Worm (Caenorhabditis elegans) whole organism, L4 larva: Measurements from ENCODE around the gene sgt-1.

Experiments
- F37D6.2 ChIP-seq: sonication (generic microtip); optimal IDR thresholded peaks from 2 replicates; lab custom pipeline; 2016; ENCODE audit warnings: mild to moderate bottlenecking, missing genetic modification characterization, missing compliant biosample characterization
- F49E8.2 ChIP-seq: sonication (generic microtip); optimal IDR thresholded peaks from 2 replicates; lab custom pipeline; 2016; ENCODE audit warnings: missing compliant biosample characterization, mild to moderate bottlenecking, missing genetic modification characterization, borderline replicate concordance
- R02D3.7 ChIP-seq: fragments of 150-350 bp; sonication (generic microtip); optimal IDR thresholded peaks from 3 replicates; lab custom pipeline; 2014; ENCODE audit warnings: missing biosample characterization, missing genetic modification characterization
- T26A8.4 ChIP-seq: fragments of 200-800 bp; sonication (Bioruptor generic); IDR thresholded peaks from 2 replicates; pipeline ENCODE4 v1.3.6; 2022; ENCODE audit warnings: missing genetic modification characterization, missing compliant biosample characterization
- Y48G9A.11 ChIP-seq: fragments of 200-800 bp; sonication (Bioruptor generic); IDR thresholded peaks from 2 replicates; pipeline ENCODE4 v1.3.6; 2022; ENCODE audit warnings: missing genetic modification reagents, missing genetic modification characterization, missing compliant biosample characterization
- Y5F2A.4 ChIP-seq: fragments of 200-800 bp; sonication (Bioruptor generic); optimal IDR thresholded peaks from 2 replicates; lab custom pipeline; 2018; ENCODE audit warnings: mild to moderate bottlenecking, missing genetic modification characterization, missing compliant biosample characterization
- ZK337.2 ChIP-seq: fragments of 200-800 bp; sonication (Bioruptor generic); IDR thresholded peaks from 2 replicates; pipeline ENCODE4 v1.3.6; 2022; ENCODE audit warnings: missing genetic modification reagents, missing genetic modification characterization, missing compliant biosample characterization
- ZK546.5 ChIP-seq, 2 experiments: sonication (generic microtip); optimal IDR thresholded peaks; 2 replicates each; lab custom pipeline; 2017; ENCODE audit warnings: missing biosample characterization in 2 of 2, missing genetic modification characterization in 2 of 2
- aha-1 ChIP-seq: fragments of 150-350 bp; peaks from one replicate; lab custom pipeline; 2014; ENCODE audit warnings: missing biosample characterization, missing genetic modification characterization
- ama-1 ChIP-seq: fragments of 150-350 bp; optimal IDR thresholded peaks from 2 replicates; lab custom pipeline; 2014; ENCODE audit warnings: inconsistent platforms, mixed read lengths
- ceh-28 ChIP-seq: fragments of 150-350 bp; optimal IDR thresholded peaks from 2 replicates; lab custom pipeline; 2014; ENCODE audit warnings: missing biosample characterization, missing genetic modification reagents, missing genetic modification characterization
- daf-16 ChIP-seq, 3 experiments: sonication (generic microtip); optimal IDR thresholded peaks; 2 replicates each; lab custom pipeline; 2016 to 2017; ENCODE audit warnings: missing genetic modification characterization in 3 of 3, missing genetic modification reagents in 3 of 3, mild to moderate bottlenecking in 2 of 3, missing compliant biosample characterization in 2 of 3, missing biosample characterization in 1 of 3, moderate library complexity in 1 of 3
- daf-19 ChIP-seq: fragments of 200-800 bp; sonication (Bioruptor generic); conservative IDR thresholded peaks from 2 replicates; pipeline ENCODE4 v1.3.6; 2022; ENCODE audit warnings: missing genetic modification characterization, missing compliant biosample characterization
- dmd-9 ChIP-seq: fragments of 200-800 bp; sonication (Bioruptor generic); IDR thresholded peaks from 2 replicates; pipeline ENCODE4 v1.3.6; 2022; ENCODE audit warnings: missing genetic modification reagents, missing genetic modification characterization, missing compliant biosample characterization
- duxl-1 ChIP-seq: sonication (generic microtip); optimal IDR thresholded peaks from 2 replicates; lab custom pipeline; 2016; ENCODE audit warnings: mild to moderate bottlenecking, missing genetic modification characterization, moderate library complexity, missing compliant biosample characterization; ENCODE audit not compliant: poor library complexity
- dve-1 ChIP-seq: sonication (generic microtip); optimal IDR thresholded peaks from 2 replicates; lab custom pipeline; 2017; ENCODE audit warnings: antibody characterized with exemption, mild to moderate bottlenecking, missing genetic modification characterization, missing compliant biosample characterization; ENCODE audit not compliant: insufficient read depth
- egl-43 ChIP-seq: fragments of 200-800 bp; sonication (Bioruptor generic); IDR thresholded peaks from 2 replicates; pipeline ENCODE4 v1.3.6; 2022; ENCODE audit warnings: missing genetic modification reagents, missing genetic modification characterization, missing compliant biosample characterization
- fkh-10 ChIP-seq: fragments of 150-350 bp; optimal IDR thresholded peaks from 2 replicates; lab custom pipeline; 2014; ENCODE audit warnings: missing biosample characterization, missing genetic modification reagents, missing genetic modification characterization
- fos-1 ChIP-seq: fragments of 150-350 bp; optimal IDR thresholded peaks from 2 replicates; lab custom pipeline; 2014; ENCODE audit warnings: missing biosample characterization, missing genetic modification characterization
- gei-8 ChIP-seq: fragments of 200-800 bp; sonication (Bioruptor generic); optimal IDR thresholded peaks from 2 replicates; lab custom pipeline; 2018; ENCODE audit warnings: mild to moderate bottlenecking, missing genetic modification characterization, missing compliant biosample characterization
- hlh-11 ChIP-seq: fragments of 200-800 bp; sonication (Bioruptor generic); optimal IDR thresholded peaks from 2 replicates; lab custom pipeline; 2018; ENCODE audit warnings: mild to moderate bottlenecking, missing genetic modification characterization, missing compliant biosample characterization
- hmg-1.1 ChIP-seq: fragments of 200-800 bp; sonication (Bioruptor generic); IDR thresholded peaks from 2 replicates; pipeline ENCODE4 v1.3.6; 2022; ENCODE audit warnings: missing genetic modification reagents, missing genetic modification characterization, missing compliant biosample characterization
- lim-7 ChIP-seq: fragments of 200-800 bp; sonication (Bioruptor generic); IDR thresholded peaks from 2 replicates; pipeline ENCODE4 v1.3.6; 2022; ENCODE audit warnings: missing genetic modification characterization, missing compliant biosample characterization
- lin-1 ChIP-seq: fragments of 200-800 bp; sonication (Bioruptor generic); IDR thresholded peaks from 2 replicates; pipeline ENCODE4 v1.3.6; 2022; ENCODE audit warnings: missing genetic modification reagents, missing genetic modification characterization, missing compliant biosample characterization
- lin-13 ChIP-seq: fragments of 150-350 bp; optimal IDR thresholded peaks from 2 replicates; lab custom pipeline; 2014; ENCODE audit warnings: missing biosample characterization, missing genetic modification reagents, missing genetic modification characterization
- lin-29 ChIP-seq: fragments of 200-800 bp; sonication (Bioruptor generic); IDR thresholded peaks from 2 replicates; pipeline ENCODE4 v1.3.6; 2022; ENCODE audit warnings: missing genetic modification reagents, missing genetic modification characterization, missing compliant biosample characterization
- lin-38 ChIP-seq: fragments of 200-800 bp; sonication (Bioruptor generic); IDR thresholded peaks from 2 replicates; pipeline ENCODE4 v1.3.6; 2022; ENCODE audit warnings: missing genetic modification reagents, missing genetic modification characterization, missing compliant biosample characterization
- lsy-2 ChIP-seq, 2 experiments: fragments of 150-350 bp in 1 of 2; sonication (generic microtip) in 1 of 2; optimal IDR thresholded peaks; 2 replicates each; lab custom pipeline; 2014 to 2017; ENCODE audit warnings: missing biosample characterization in 2 of 2, missing genetic modification characterization in 2 of 2
- madf-9 ChIP-seq: fragments of 200-800 bp; sonication (Bioruptor generic); conservative IDR thresholded peaks from 2 replicates; pipeline ENCODE4 v1.3.6; 2022; ENCODE audit warnings: missing genetic modification reagents, missing genetic modification characterization, missing compliant biosample characterization
- mes-2 ChIP-seq: sonication (generic microtip); optimal IDR thresholded peaks from 2 replicates; lab custom pipeline; 2016; ENCODE audit warnings: missing genotype, mild to moderate bottlenecking, missing genetic modification characterization, missing compliant biosample characterization; ENCODE audit not compliant: poor library complexity, severe bottlenecking
- mxl-2 ChIP-seq: fragments of 200-800 bp; sonication (Bioruptor generic); conservative IDR thresholded peaks from 2 replicates; pipeline ENCODE4 v1.3.6; 2022; ENCODE audit warnings: missing genetic modification reagents, missing genetic modification characterization, missing compliant biosample characterization
- nhr-11 ChIP-seq: fragments of 150-350 bp; optimal IDR thresholded peaks from 2 replicates; lab custom pipeline; 2014; ENCODE audit warnings: missing biosample characterization, missing genetic modification characterization
- nhr-28 ChIP-seq: fragments of 150-350 bp; optimal IDR thresholded peaks from 2 replicates; lab custom pipeline; 2014; ENCODE audit warnings: missing biosample characterization, missing genetic modification characterization
- nhr-48 ChIP-seq: sonication (generic microtip); optimal IDR thresholded peaks from 2 replicates; lab custom pipeline; 2016; ENCODE audit warnings: mild to moderate bottlenecking, missing genetic modification characterization, missing compliant biosample characterization
- nhr-76 ChIP-seq: fragments of 150-350 bp; optimal IDR thresholded peaks from 2 replicates; lab custom pipeline; 2014; ENCODE audit warnings: missing biosample characterization, missing genetic modification characterization
- pha-4 ChIP-seq, 2 experiments: fragments of 150-350 bp in 1 of 2; fragments of 200-800 bp in 1 of 2; sonication (Bioruptor generic) in 1 of 2; IDR thresholded peaks in 1 of 2; optimal IDR thresholded peaks in 1 of 2; 2 replicates each; pipeline versions ENCODE4 v1.3.6 to Lab custom; 2014 to 2022; ENCODE audit warnings: missing genetic modification characterization in 2 of 2, missing genetic modification reagents in 2 of 2, missing biosample characterization in 1 of 2, missing compliant biosample characterization in 1 of 2
- set-16 ChIP-seq: fragments of 200-800 bp; sonication (Bioruptor generic); IDR thresholded peaks from 2 replicates; pipeline ENCODE4 v1.3.6; 2022; ENCODE audit warnings: missing genetic modification reagents, missing genetic modification characterization, missing compliant biosample characterization
- tag-97 ChIP-seq: fragments of 200-800 bp; sonication (Bioruptor generic); IDR thresholded peaks from 2 replicates; pipeline ENCODE4 v1.3.6; 2022; ENCODE audit warnings: missing genetic modification characterization, missing compliant biosample characterization
- tra-1 ChIP-seq: fragments of 200-800 bp; sonication (Bioruptor generic); IDR thresholded peaks from 2 replicates; pipeline ENCODE4 v1.3.6; 2022; ENCODE audit warnings: missing genetic modification reagents, missing genetic modification characterization, missing compliant biosample characterization
- unc-62 ChIP-seq, 3 experiments: fragments of 150-350 bp in 1 of 3; sonication (generic microtip); optimal IDR thresholded peaks in 2 of 3; peaks in 1 of 3; 1 replicate in 1 of 3; 2 replicates in 2 of 3; lab custom pipeline; 2014 to 2017; ENCODE audit warnings: missing biosample characterization in 3 of 3, missing genetic modification characterization in 3 of 3, missing genetic modification reagents in 3 of 3, missing genotype in 1 of 3
- zag-1 ChIP-seq: fragments of 150-350 bp; optimal IDR thresholded peaks from 2 replicates; lab custom pipeline; 2014; ENCODE audit warnings: missing biosample characterization, missing genetic modification characterization
- zfp-2 ChIP-seq: sonication (generic microtip); optimal IDR thresholded peaks from 2 replicates; lab custom pipeline; 2016; ENCODE audit warnings: mild to moderate bottlenecking, missing genetic modification characterization, missing compliant biosample characterization
- zip-11 ChIP-seq: fragments of 200-800 bp; sonication (Bioruptor generic); IDR thresholded peaks from 2 replicates; pipeline ENCODE4 v1.3.6; 2022; ENCODE audit warnings: missing genetic modification characterization, missing compliant biosample characterization
- ztf-7 ChIP-seq: fragments of 150-350 bp; optimal IDR thresholded peaks from 2 replicates; lab custom pipeline; 2014; ENCODE audit warnings: missing biosample characterization, missing genetic modification characterization

sgt-1 gene

DNA sequence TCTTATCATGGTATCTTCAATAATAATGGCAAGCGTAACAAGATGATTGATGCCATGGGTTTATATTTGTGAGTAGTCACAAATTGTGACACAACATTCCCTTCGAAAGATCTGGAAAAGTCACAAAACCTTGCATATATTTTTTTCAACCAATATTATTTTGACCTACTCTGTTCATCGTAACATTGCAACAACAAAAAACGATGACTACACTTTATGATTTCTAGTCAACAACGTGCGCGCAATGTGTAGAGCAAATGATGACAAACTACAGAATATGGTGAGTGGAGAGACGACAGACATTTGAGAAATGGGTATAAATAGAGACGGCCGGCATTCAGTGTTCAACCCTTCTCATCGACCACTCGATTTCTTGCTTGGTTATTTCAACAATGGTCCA is 21.9 kb downstream of the sgt-1 start, which contains the start of gene gst-7 (continued):
- TF ChIP-seq daf-16 (GFP tag; optimal IDR thresholded peaks at IDR 0.05; lab: Kevin White, UChicago) (no peak), daf-16 (tag; optimal IDR thresholded peaks at IDR 0.05; lab: Kevin White, UChicago) (peak; percentile 89), lin-13 (GFP tag; lab: Kevin White, UChicago) (no peak), lin-1 (GFP tag; lab: Robert Waterston, UW) (no peak), hmg-1.1 (GFP tag; lab: Robert Waterston, UW) (peak; percentile 35; the same call in 1 of the 2 replicates), zip-11 (no peak), ZK337.2 (GFP tag; lab: Robert Waterston, UW) (no peak), mes-2 (tag; lab: Kevin White, UChicago) (peak; percentile 18), dve-1 (tag; lab: Kevin White, UChicago) (peak; percentile 83), F49E8.2 (tag; lab: Kevin White, UChicago) (no peak), tra-1 (GFP tag; lab: Robert Waterston, UW) (0 out of 2 replicates have a peak, but pooled peaks have one; percentile 20), ama-1 (lab: Kevin White, UChicago) (no peak), ZK546.5 (tag; optimal IDR thresholded peaks at IDR 0.05; lab: Kevin White, UChicago) (no peak), egl-43 (GFP tag; lab: Robert Waterston, UW) (no peak), duxl-1 (tag; lab: Kevin White, UChicago) (no peak), gei-8 (GFP tag; lab: Kevin White, UChicago) (no peak), dmd-9 (GFP tag; lab: Robert Waterston, UW) (no peak), nhr-11 (tag; lab: Kevin White, UChicago) (peak; percentile 43), F37D6.2 (no peak), lim-7 (no peak), set-16 (no peak), lin-38 (GFP tag; lab: Robert Waterston, UW) (no peak; the same call in 1 of the 2 replicates), fkh-10 (no peak), lsy-2 (tag; optimal IDR thresholded peaks at IDR 0.05; lab: Kevin White, UChicago) (peak in 1 of 2 experiments; percentile 51), nhr-28 (tag; lab: Kevin White, UChicago) (peak; percentile 97), daf-19 (GFP tag; lab: Robert Waterston, UW) (no peak), Y48G9A.11 (no peak), tag-97 (no peak), hlh-11 (tag; lab: Kevin White, UChicago) (peak; percentile 79), fos-1 (no peak), zfp-2 (no peak), zag-1 (no peak), ztf-7 (peak; percentile 5)
- TF ChIP-seq, all 104 proteins: peak for 23

DNA sequence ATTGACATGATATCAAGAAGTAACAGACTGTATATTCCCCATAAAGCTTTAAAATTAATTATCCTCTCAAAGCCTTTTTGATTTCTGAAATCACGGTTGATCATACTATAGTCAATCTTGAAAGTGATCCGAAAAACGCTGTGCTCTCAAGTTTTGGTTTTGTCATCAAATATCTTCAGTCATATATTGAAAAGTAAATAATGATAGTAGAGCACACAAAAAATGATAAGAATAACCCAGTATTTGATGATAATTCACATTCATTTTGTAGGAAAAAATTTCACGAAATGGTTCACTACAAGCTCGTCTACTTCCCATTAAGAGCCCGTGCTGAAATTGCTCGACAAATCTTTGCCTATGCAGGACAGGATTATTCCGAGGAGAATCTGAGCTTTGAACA is 24.0 kb downstream of the sgt-1 start, which contains the start of gene gst-6:
gst-6 (plus strand) TSS at position 263 of the 400 bp plus-strand sequence.
- TF ChIP-seq ceh-28: no peak
- TF ChIP-seq nhr-28 (tag; lab: Kevin White, UChicago): peak; percentile 41
- TF ChIP-seq aha-1 (tag; lab: Kevin White, UChicago): no peak
- no peak for TF ChIP-seq R02D3.7 (tag; lab: Kevin White, UChicago)
- TF ChIP-seq unc-62 (GFP tag; optimal IDR thresholded peaks at IDR 0.05 in 1 of 2; lab: Kevin White, UChicago): no peak
- no peak for TF ChIP-seq unc-62 (tag; optimal IDR thresholded peaks at IDR 0.05; lab: Kevin White, UChicago)
- no peak for TF ChIP-seq daf-16 (GFP tag; optimal IDR thresholded peaks at IDR 0.05; lab: Kevin White, UChicago)
- TF ChIP-seq daf-16 (tag; optimal IDR thresholded peaks at IDR 0.05; lab: Kevin White, UChicago): peak; percentile 34

DNA sequence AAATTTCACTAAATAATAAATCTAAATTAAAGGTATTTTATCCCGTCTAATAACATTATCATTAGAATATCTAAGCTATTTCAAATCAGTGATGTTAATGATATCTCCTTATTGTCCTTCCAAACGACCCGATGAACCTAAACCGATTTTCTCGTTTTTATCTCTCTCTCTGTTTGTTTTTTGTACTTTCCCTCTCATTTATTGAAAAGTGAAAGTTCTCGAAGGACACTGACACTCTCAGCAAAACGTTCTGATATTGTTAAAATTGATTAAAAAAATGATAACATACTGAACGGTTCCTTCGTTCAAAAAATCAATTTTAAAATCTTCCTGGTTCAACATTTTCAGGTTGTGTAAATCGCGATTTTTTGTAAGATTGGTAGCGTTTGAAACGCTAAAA is 27.5 kb downstream of the sgt-1 start, which contains the start of gene F11G11.13:
F11G11.13 (minus strand) TSS at position 89 of the 400 bp plus-strand sequence.
- no peak for TF ChIP-seq T26A8.4
- no peak for TF ChIP-seq pha-4 (GFP tag; IDR thresholded peaks at IDR 0.05; lab: Robert Waterston, UW)
- TF ChIP-seq pha-4 (tag; optimal IDR thresholded peaks at IDR 0.05; lab: Kevin White, UChicago): no peak
- TF ChIP-seq lin-29 (GFP tag; lab: Robert Waterston, UW): no peak
- no peak for TF ChIP-seq madf-9 (GFP tag; lab: Robert Waterston, UW)
- no peak for TF ChIP-seq nhr-76 (tag; lab: Kevin White, UChicago)
- TF ChIP-seq lsy-2 (tag; optimal IDR thresholded peaks at IDR 0.05; lab: Kevin White, UChicago): no peak
- TF ChIP-seq nhr-48 (tag; lab: Kevin White, UChicago): no peak
- no peak for TF ChIP-seq Y5F2A.4 (GFP tag; lab: Kevin White, UChicago)
- TF ChIP-seq mxl-2 (GFP tag; lab: Robert Waterston, UW): no peak
